Worm (Caenorhabditis elegans): ENCODE data around the gene octr-1.

Gene octr-1

DNA sequence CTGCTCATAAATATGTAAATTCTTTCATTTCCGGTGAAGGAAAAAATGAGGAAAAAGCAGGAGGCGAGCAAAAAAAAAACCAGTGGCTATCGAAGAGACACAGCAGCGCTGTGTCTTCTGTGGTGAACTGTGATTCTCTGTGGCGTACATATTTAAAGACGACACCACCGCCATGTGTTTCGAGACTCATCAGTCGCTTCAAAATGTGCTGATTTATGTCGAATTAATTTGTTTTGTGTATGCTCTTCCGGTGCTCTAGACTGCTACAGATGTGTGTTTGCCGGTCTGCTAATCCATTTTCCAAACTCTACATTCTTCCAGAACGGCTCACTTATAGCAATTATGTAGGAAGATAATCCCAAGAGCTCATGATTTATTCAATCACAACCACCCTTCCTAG is 45.6 kb downstream of the octr-1 start:
- TF ChIP-seq ceh-6 (GFP tag; optimal IDR thresholded peaks at IDR 0.05) (no peak), ceh-18 (tag; optimal IDR thresholded peaks at IDR 0.05) (no peak), odd-2 (tag; optimal IDR thresholded peaks at IDR 0.05) (no peak), C38D4.7 (GFP tag; optimal IDR thresholded peaks at IDR 0.05) (no peak), ets-4 (tag; optimal IDR thresholded peaks at IDR 0.05) (no peak)
